Worm (Caenorhabditis elegans): ENCODE measurements around the gene stdh-1.

DNA sequence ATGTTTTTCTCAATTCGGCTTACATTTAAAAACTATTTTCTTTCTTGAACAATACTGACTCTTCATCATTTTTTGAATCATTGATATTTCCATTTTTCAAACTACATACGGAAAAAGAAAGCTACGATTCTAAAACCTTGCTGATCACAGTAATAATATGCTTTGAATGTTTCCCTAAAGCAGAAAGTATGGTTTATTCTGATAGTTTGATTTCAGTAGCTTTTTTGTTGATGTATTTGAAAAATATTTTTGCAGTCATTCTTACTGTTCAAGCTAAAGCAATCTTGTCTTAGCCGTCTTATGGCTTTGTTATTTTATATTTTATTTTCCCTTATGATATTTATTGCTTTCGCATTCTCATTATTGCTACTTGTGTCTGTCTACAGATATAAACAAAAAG is 23.2 kb downstream of the stdh-1 start, which contains the start of gene srxa-13:
- TF ChIP-seq hmbx-1 (tag; optimal IDR thresholded peaks at IDR 0.05) = no peak
- no peak for TF ChIP-seq hnd-1 (tag; optimal IDR thresholded peaks at IDR 0.05)
- TF ChIP-seq tbx-11 (GFP tag; IDR thresholded peaks at IDR 0.05) = no peak
- TF ChIP-seq flt-1 (GFP tag; IDR thresholded peaks at IDR 0.05) = no peak
- no peak for TF ChIP-seq ama-1 (optimal IDR thresholded peaks at IDR 0.05)
- no peak for TF ChIP-seq sea-1 (GFP tag; conservative IDR thresholded peaks at IDR 0.05)
- TF ChIP-seq scrt-1 (GFP tag; IDR thresholded peaks at IDR 0.05) = no peak
- TF ChIP-seq ets-7 (tag; optimal IDR thresholded peaks at IDR 0.05) = no peak
- TF ChIP-seq pes-1 (GFP tag; IDR thresholded peaks at IDR 0.05) = no peak
- no peak for TF ChIP-seq tra-4 (tag; optimal IDR thresholded peaks at IDR 0.05)
- no peak for TF ChIP-seq aly-1 (tag; optimal IDR thresholded peaks at IDR 0.05)

Data from whole organism, early embryonic.